Worm (Caenorhabditis elegans) whole organism, L1 larva: ENCODE results near the gene ndx-6.

ENCODE experiments used
- F16B12.6 ChIP-seq: fragments of 150-350 bp; optimal IDR thresholded peaks from 2 replicates; lab custom pipeline; 2014; ENCODE audit warnings: missing biosample characterization, missing genetic modification characterization
- Y116A8C.19 ChIP-seq: sonication (generic microtip); optimal IDR thresholded peaks from 2 replicates; lab custom pipeline; 2016; ENCODE audit warnings: missing compliant biosample characterization, missing genetic modification characterization, borderline replicate concordance
- alr-1 ChIP-seq: fragments of 200-800 bp; sonication (Bioruptor generic); optimal IDR thresholded peaks from 2 replicates; lab custom pipeline; 2018; ENCODE audit warnings: borderline replicate concordance, mild to moderate bottlenecking, missing genetic modification characterization, missing compliant biosample characterization
- aly-2 ChIP-seq: fragments of 150-350 bp; optimal IDR thresholded peaks from 2 replicates; lab custom pipeline; 2014; ENCODE audit warnings: missing biosample characterization, missing genetic modification characterization
- ama-1 ChIP-seq: fragments of 150-350 bp; optimal IDR thresholded peaks from 2 replicates; lab custom pipeline; 2014
- blmp-1 ChIP-seq: fragments of 150-350 bp; optimal IDR thresholded peaks from 2 replicates; lab custom pipeline; 2014; ENCODE audit warnings: missing biosample characterization, missing genetic modification characterization
- ceh-82 ChIP-seq, 3 experiments: fragments of 150-350 bp in 1 of 3; sonication (generic microtip) in 2 of 3; optimal IDR thresholded peaks; 2 replicates each; lab custom pipeline; 2014 to 2017; ENCODE audit warnings: missing biosample characterization in 3 of 3, missing genetic modification characterization in 3 of 3
- ceh-88 ChIP-seq: fragments of 200-800 bp; sonication (Bioruptor generic); IDR thresholded peaks from 2 replicates; pipeline ENCODE4 v1.3.6; 2022; ENCODE audit warnings: missing genetic modification characterization, missing compliant biosample characterization
- ceh-90 ChIP-seq: sonication (generic microtip); optimal IDR thresholded peaks from 2 replicates; lab custom pipeline; 2016; ENCODE audit warnings: missing genetic modification characterization, missing compliant biosample characterization
- efl-3 ChIP-seq: fragments of 200-800 bp; sonication (Bioruptor generic); optimal IDR thresholded peaks from 2 replicates; lab custom pipeline; 2018; ENCODE audit warnings: mild to moderate bottlenecking, missing genetic modification characterization, missing compliant biosample characterization
- egl-13 ChIP-seq: sonication (generic microtip); optimal IDR thresholded peaks from 2 replicates; lab custom pipeline; 2016; ENCODE audit warnings: missing genotype, missing genetic modification reagents, missing genetic modification characterization, missing compliant biosample characterization
- elt-2 ChIP-seq: sonication (generic microtip); optimal IDR thresholded peaks from 2 replicates; lab custom pipeline; 2016; ENCODE audit warnings: missing genetic modification characterization, mild to moderate bottlenecking, inconsistent platforms, missing compliant biosample characterization, missing genetic modification reagents
- ets-5 ChIP-seq: fragments of 200-800 bp; sonication (Bioruptor generic); IDR thresholded peaks from 2 replicates; pipeline ENCODE4 v1.3.6; 2022; ENCODE audit warnings: missing genetic modification characterization, missing compliant biosample characterization
- fkh-4 ChIP-seq: sonication (generic microtip); optimal IDR thresholded peaks from 2 replicates; lab custom pipeline; 2016; ENCODE audit warnings: missing compliant biosample characterization, missing genetic modification characterization, borderline replicate concordance
- fkh-8 ChIP-seq: sonication (generic microtip); optimal IDR thresholded peaks from 2 replicates; lab custom pipeline; 2016; ENCODE audit warnings: mild to moderate bottlenecking, missing genetic modification characterization, missing compliant biosample characterization
- fos-1 ChIP-seq: fragments of 150-350 bp; optimal IDR thresholded peaks from 2 replicates; lab custom pipeline; 2014; ENCODE audit warnings: missing biosample characterization, missing genetic modification characterization
- grh-1 ChIP-seq: fragments of 200-800 bp; sonication (Bioruptor generic); IDR thresholded peaks from 2 replicates; pipeline ENCODE4 v1.3.6; 2022; ENCODE audit warnings: missing genetic modification reagents, missing genetic modification characterization, missing compliant biosample characterization
- hpl-2 ChIP-seq: fragments of 150-350 bp; optimal IDR thresholded peaks from 2 replicates; lab custom pipeline; 2014; ENCODE audit warnings: missing biosample characterization, missing genetic modification reagents, missing genetic modification characterization
- irx-1 ChIP-seq: sonication (generic microtip); optimal IDR thresholded peaks from 2 replicates; lab custom pipeline; 2016; ENCODE audit warnings: missing genetic modification characterization, missing compliant biosample characterization
- isw-1 ChIP-seq: fragments of 200-800 bp; sonication (Bioruptor generic); IDR thresholded peaks from 2 replicates; pipeline ENCODE4 v1.3.6; 2022; ENCODE audit warnings: missing genetic modification characterization, missing compliant biosample characterization
- lin-14 ChIP-seq: fragments of 200-800 bp; sonication (Bioruptor generic); optimal IDR thresholded peaks from 2 replicates; lab custom pipeline; 2018; ENCODE audit warnings: mild to moderate bottlenecking, missing genetic modification characterization, moderate library complexity, missing compliant biosample characterization
- lin-35 ChIP-seq, 2 experiments: fragments of 150-350 bp; optimal IDR thresholded peaks; 2 replicates each; lab custom pipeline; 2014; ENCODE audit warnings: missing biosample characterization in 2 of 2, missing genetic modification characterization in 2 of 2, missing genetic modification reagents in 2 of 2
- lsy-2 ChIP-seq, 2 experiments: fragments of 150-350 bp; optimal IDR thresholded peaks; 2 replicates each; lab custom pipeline; 2014; ENCODE audit warnings: missing biosample characterization in 2 of 2, missing genetic modification characterization in 2 of 2
- nhr-11 ChIP-seq: fragments of 150-350 bp; optimal IDR thresholded peaks from 2 replicates; lab custom pipeline; 2014; ENCODE audit warnings: missing biosample characterization, missing genetic modification characterization
- nhr-47 ChIP-seq: sonication (generic microtip); optimal IDR thresholded peaks from 2 replicates; lab custom pipeline; 2016; ENCODE audit warnings: mild to moderate bottlenecking, missing genetic modification characterization, moderate library complexity, missing compliant biosample characterization
- nhr-77 ChIP-seq: fragments of 150-350 bp; optimal IDR thresholded peaks from 2 replicates; lab custom pipeline; 2014; ENCODE audit warnings: missing biosample characterization, missing genetic modification characterization
- nhr-85 ChIP-seq: sonication (generic microtip); peaks from one replicate; lab custom pipeline; 2016; ENCODE audit warnings: missing genetic modification characterization, inconsistent platforms, missing compliant biosample characterization
- nhr-90 ChIP-seq: sonication (generic microtip); optimal IDR thresholded peaks from 2 replicates; lab custom pipeline; 2016; ENCODE audit warnings: mild to moderate bottlenecking, missing genetic modification characterization, missing compliant biosample characterization; ENCODE audit not compliant: poor library complexity
- sox-4 ChIP-seq: sonication (generic microtip); optimal IDR thresholded peaks from 2 replicates; lab custom pipeline; 2016; ENCODE audit warnings: missing genetic modification characterization, missing compliant biosample characterization
- tlp-1 ChIP-seq: fragments of 150-350 bp; optimal IDR thresholded peaks from 2 replicates; lab custom pipeline; 2014; ENCODE audit warnings: missing biosample characterization, missing genetic modification characterization
- unc-86 ChIP-seq: sonication (generic microtip); optimal IDR thresholded peaks from 2 replicates; lab custom pipeline; 2016; ENCODE audit warnings: missing genetic modification characterization, missing compliant biosample characterization
- unc-98 ChIP-seq: fragments of 200-800 bp; sonication (Bioruptor generic); IDR thresholded peaks from 2 replicates; pipeline ENCODE4 v1.3.6; 2022; ENCODE audit warnings: missing genetic modification characterization, missing compliant biosample characterization
- zag-1 ChIP-seq: fragments of 150-350 bp; optimal IDR thresholded peaks from 2 replicates; lab custom pipeline; 2014; ENCODE audit warnings: missing biosample characterization, missing genetic modification characterization
- ztf-11 ChIP-seq, 2 experiments: sonication (generic microtip); optimal IDR thresholded peaks; 2 replicates each; lab custom pipeline; 2016 to 2017; ENCODE audit warnings: missing genetic modification characterization in 2 of 2, missing biosample characterization in 1 of 2, missing compliant biosample characterization in 1 of 2
- ztf-4 ChIP-seq: fragments of 150-350 bp; optimal IDR thresholded peaks from 2 replicates; lab custom pipeline; 2014; ENCODE audit warnings: missing biosample characterization, missing genetic modification characterization

ndx-6 gene

DNA sequence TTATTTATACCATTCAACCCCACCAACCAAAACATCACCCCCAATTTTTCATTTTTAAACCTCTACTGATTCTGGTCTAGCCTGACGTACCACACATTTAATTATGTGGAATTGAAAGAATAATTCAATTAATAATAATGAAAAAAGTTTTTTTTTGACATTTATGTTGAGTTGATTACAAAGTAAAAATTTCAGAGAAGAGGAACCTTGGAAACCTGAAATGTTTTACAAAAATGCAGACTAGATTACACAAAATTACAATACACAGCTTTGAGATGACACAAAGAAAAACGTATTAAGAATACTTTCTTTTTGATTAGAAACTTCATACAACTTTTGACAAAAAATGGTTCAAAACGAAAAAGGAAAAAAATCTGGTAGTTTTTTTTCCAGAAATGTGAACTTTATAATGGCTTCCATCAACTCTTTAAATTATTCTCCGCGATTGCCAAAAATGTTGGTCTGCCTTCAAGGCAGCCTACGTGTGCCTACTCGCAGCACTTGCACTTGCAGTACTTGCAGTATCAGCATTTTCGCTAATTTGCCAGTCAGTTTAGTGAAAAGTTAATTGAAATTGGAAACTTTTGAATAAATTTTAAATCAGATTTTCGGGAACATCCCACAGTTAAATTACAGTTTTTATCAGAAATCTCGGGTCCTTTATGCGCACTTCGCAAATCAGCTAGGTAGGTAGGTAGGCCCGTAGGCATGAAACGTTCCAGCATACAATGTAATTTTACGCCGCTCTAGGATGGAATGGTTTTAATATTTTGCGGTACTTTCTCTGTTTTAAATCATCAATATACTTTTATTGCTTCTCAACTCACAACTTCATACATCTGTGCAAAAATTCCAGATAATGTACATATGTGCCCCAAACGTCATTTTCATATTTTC, 48.8 kb downstream of the ndx-6 start:
- TF ChIP-seq fos-1 (tag; lab: Kevin White, UChicago): peak; percentile 10
- no peak for TF ChIP-seq fkh-4 (tag; lab: Kevin White, UChicago)
- no peak for TF ChIP-seq grh-1 (GFP tag; lab: Robert Waterston, UW)
- TF ChIP-seq nhr-85 (tag; lab: Kevin White, UChicago): no peak
- no peak for TF ChIP-seq F16B12.6 (tag; lab: Kevin White, UChicago)
- no peak for TF ChIP-seq egl-13 (tag; lab: Kevin White, UChicago)
- no peak for TF ChIP-seq unc-98 (GFP tag; lab: Robert Waterston, UW)
- no peak for TF ChIP-seq ztf-4
- TF ChIP-seq nhr-77 (tag; lab: Kevin White, UChicago): no peak
- TF ChIP-seq ceh-88 (GFP tag; lab: Robert Waterston, UW): peak; percentile 25; the same call in 1 of the 2 replicates
- no peak for TF ChIP-seq ets-5 (GFP tag; lab: Robert Waterston, UW)
- no peak for TF ChIP-seq sox-4
- TF ChIP-seq Y116A8C.19: no peak
- TF ChIP-seq fkh-8: peak; percentile 62
- TF ChIP-seq lsy-2 (tag; optimal IDR thresholded peaks at IDR 0.05; lab: Kevin White, UChicago): peak in 1 of 2 experiments; percentile 36
- TF ChIP-seq nhr-90: no peak
- peak; percentile 15 for TF ChIP-seq nhr-11 (tag; lab: Kevin White, UChicago)
- no peak for TF ChIP-seq zag-1 (tag; lab: Kevin White, UChicago)
- no peak for TF ChIP-seq lin-14 (GFP tag; lab: Kevin White, UChicago)
- peak; percentile 76 for TF ChIP-seq aly-2 (tag; lab: Kevin White, UChicago)
- no peak for TF ChIP-seq blmp-1
- TF ChIP-seq ceh-90: no peak
- TF ChIP-seq lin-35 (GFP tag; optimal IDR thresholded peaks at IDR 0.05; lab: Kevin White, UChicago): no peak
- no peak for TF ChIP-seq elt-2 (tag; lab: Kevin White, UChicago)
- no peak for TF ChIP-seq tlp-1 (tag; lab: Kevin White, UChicago)
- no peak for TF ChIP-seq alr-1
- TF ChIP-seq irx-1: no peak
- TF ChIP-seq isw-1 (GFP tag; lab: Robert Waterston, UW): no peak
- no peak for TF ChIP-seq hpl-2
- TF ChIP-seq ama-1 (lab: Kevin White, UChicago): peak; percentile 44
- TF ChIP-seq efl-3 (GFP tag; lab: Kevin White, UChicago): no peak
- TF ChIP-seq ztf-11 (tag; optimal IDR thresholded peaks at IDR 0.05; lab: Kevin White, UChicago): no peak
- peak; percentile 3 for TF ChIP-seq nhr-47 (tag; lab: Kevin White, UChicago)

DNA sequence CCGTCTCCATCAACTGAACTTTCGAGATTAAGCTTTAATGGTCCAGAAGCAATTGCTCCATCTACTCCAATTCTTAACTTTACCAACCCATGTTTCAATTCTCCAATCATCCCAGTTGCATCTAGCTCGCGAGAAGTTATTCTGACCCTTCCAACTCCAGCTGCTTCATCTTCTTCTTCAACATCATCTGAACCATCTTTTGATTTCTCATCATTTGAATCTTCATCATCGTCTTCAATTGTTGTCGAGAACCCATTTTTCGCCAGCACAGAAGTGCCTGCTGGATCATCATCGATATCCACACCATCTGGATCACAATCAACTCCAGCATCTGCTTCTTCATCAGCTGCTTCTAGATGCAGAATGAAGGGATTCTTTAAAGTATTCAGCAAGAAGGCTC, 50.1 kb downstream of the ndx-6 start:
- TF ChIP-seq ceh-82 (tag; optimal IDR thresholded peaks at IDR 0.05; lab: Kevin White, UChicago): peak in 1 of 3 experiments; percentile 4
- TF ChIP-seq ama-1 (lab: Kevin White, UChicago): peak; percentile 25
- TF ChIP-seq unc-86 (tag; lab: Kevin White, UChicago): no peak
